Worm (Caenorhabditis elegans): ENCODE results near the gene ugt-33.

The ugt-33 gene

ce11 chrV:10508855-10509254 lies 15.6 kb downstream of the ugt-33 start, which contains the start of gene C35A5.6:
Gene C35A5.6, plus strand, starts transcription at chrV:10509137.
- no peak for TF ChIP-seq ham-2 (GFP tag; optimal IDR thresholded peaks at IDR 0.05)
- no peak for TF ChIP-seq mls-2 (tag; optimal IDR thresholded peaks at IDR 0.05)
- TF ChIP-seq nhr-12 (tag; optimal IDR thresholded peaks at IDR 0.05): no peak
- no peak for TF ChIP-seq cnd-1 (tag; optimal IDR thresholded peaks at IDR 0.05)
- TF ChIP-seq elt-1 (tag; optimal IDR thresholded peaks at IDR 0.05; ENCODE audit: borderline replicate concordance, insufficient read depth): no peak
- TF ChIP-seq blmp-1 (tag; optimal IDR thresholded peaks at IDR 0.05): no peak
- TF ChIP-seq lin-32 (GFP tag; optimal IDR thresholded peaks at IDR 0.05): no peak
- no peak for TF ChIP-seq bed-3 (GFP tag; optimal IDR thresholded peaks at IDR 0.05)
- TF ChIP-seq nhr-237 (tag; optimal IDR thresholded peaks at IDR 0.05): no peak
- no peak for TF ChIP-seq unc-120 (tag; optimal IDR thresholded peaks at IDR 0.05; ENCODE audit: poor library complexity, severe bottlenecking)
- TF ChIP-seq ztf-11 (tag; optimal IDR thresholded peaks at IDR 0.05): no peak
- TF ChIP-seq nhr-28 (tag; optimal IDR thresholded peaks at IDR 0.05): no peak
- TF ChIP-seq mep-1 (tag; optimal IDR thresholded peaks at IDR 0.05): no peak
- TF ChIP-seq nhr-2 (tag; optimal IDR thresholded peaks at IDR 0.05): no peak

DNA sequence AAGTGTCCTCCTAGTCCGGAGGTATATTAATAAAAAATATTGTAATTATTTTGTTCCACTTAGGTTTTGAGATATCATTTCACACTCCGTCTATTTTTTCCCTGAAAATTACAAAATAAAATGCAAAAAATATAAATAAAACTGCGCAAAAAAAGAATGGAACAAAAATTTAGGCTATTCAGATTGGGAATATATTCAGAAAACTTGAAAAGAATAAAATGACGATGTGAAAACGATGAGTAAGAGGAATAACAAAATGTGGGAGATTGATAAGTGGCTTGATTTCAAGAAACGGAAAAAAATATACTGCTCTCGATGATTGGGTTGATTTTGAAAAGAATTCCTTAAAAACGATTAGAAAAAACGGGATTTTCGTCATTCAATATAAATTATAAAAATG lies 21.1 kb downstream of the ugt-33 start, which contains the start of gene dmsr-8:
TSS of gene dmsr-8 (minus strand) at position 101 of the 400 bp plus-strand sequence.
- TF ChIP-seq elt-1 (tag; optimal IDR thresholded peaks at IDR 0.05; ENCODE audit: borderline replicate concordance, insufficient read depth): no peak
- no peak for TF ChIP-seq M03D4.4 (tag; optimal IDR thresholded peaks at IDR 0.05)
- no peak for TF ChIP-seq blmp-1 (tag; optimal IDR thresholded peaks at IDR 0.05)
- TF ChIP-seq mab-5 (tag; optimal IDR thresholded peaks at IDR 0.05): no peak
- no peak for TF ChIP-seq unc-39 (tag; optimal IDR thresholded peaks at IDR 0.05)
- TF ChIP-seq ham-2 (GFP tag; optimal IDR thresholded peaks at IDR 0.05): no peak
- TF ChIP-seq sem-2 (GFP tag; optimal IDR thresholded peaks at IDR 0.05): no peak

DNA sequence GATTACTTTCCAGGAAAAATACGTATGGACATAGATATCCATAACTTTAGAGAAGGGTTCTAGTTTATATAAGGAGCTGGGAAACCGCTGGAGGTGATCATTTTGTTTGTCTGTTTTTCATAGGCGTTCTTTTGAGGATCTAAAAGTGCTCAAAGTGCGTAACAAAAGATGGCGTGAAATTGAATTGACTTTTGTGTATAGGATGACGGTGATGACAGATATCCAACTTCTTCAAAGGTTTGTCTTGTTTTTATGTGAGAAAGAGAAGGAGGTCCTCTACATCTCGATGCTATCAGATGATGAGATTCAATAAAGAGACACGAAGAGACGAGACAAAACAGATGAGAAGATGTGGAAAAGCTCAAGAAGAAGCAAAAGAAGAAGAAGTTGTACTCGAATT lies 23.5 kb downstream of the ugt-33 start:
- TF ChIP-seq nhr-76 (tag; optimal IDR thresholded peaks at IDR 0.05): no peak
- peak; percentile 48 for TF ChIP-seq ces-1 (GFP tag; optimal IDR thresholded peaks at IDR 0.05)

ce11 chrV:10525902-10526301 lies 32.7 kb downstream of the ugt-33 start, which contains the start of the genes C35A5.8 and hda-11:
Gene C35A5.8, minus strand, starts transcription at chrV:10525908.
Gene hda-11, plus strand, starts transcription at chrV:10526184.
- peak; percentile 25 for TF ChIP-seq lsy-2 (tag; optimal IDR thresholded peaks at IDR 0.05)
- TF ChIP-seq mep-1 (tag; optimal IDR thresholded peaks at IDR 0.05): peak; percentile 2
- TF ChIP-seq unc-120 (tag; optimal IDR thresholded peaks at IDR 0.05; ENCODE audit: poor library complexity, severe bottlenecking): peak; percentile 46
- no peak for TF ChIP-seq nhr-76 (tag; optimal IDR thresholded peaks at IDR 0.05)

ce11 chrV:10528500-10528899 lies 35.3 kb downstream of the ugt-33 start, which contains the start of gene F25D1.3:
Gene F25D1.3, plus strand, starts transcription at chrV:10528724.
- no peak for TF ChIP-seq ceh-83 (GFP tag; optimal IDR thresholded peaks at IDR 0.05)
- no peak for TF ChIP-seq mep-1 (tag; optimal IDR thresholded peaks at IDR 0.05)
- no peak for TF ChIP-seq unc-62 (GFP tag; optimal IDR thresholded peaks at IDR 0.05)
- TF ChIP-seq blmp-1 (tag; optimal IDR thresholded peaks at IDR 0.05): no peak
- TF ChIP-seq elt-3 (tag; optimal IDR thresholded peaks at IDR 0.05): no peak
- TF ChIP-seq flh-1 (GFP tag; optimal IDR thresholded peaks at IDR 0.05): no peak
- no peak for TF ChIP-seq tbx-8 (GFP tag; optimal IDR thresholded peaks at IDR 0.05)
- TF ChIP-seq unc-120 (tag; optimal IDR thresholded peaks at IDR 0.05; ENCODE audit: poor library complexity, severe bottlenecking): no peak
- TF ChIP-seq ztf-11 (tag; optimal IDR thresholded peaks at IDR 0.05): no peak
- TF ChIP-seq ham-2 (GFP tag; optimal IDR thresholded peaks at IDR 0.05): no peak

DNA sequence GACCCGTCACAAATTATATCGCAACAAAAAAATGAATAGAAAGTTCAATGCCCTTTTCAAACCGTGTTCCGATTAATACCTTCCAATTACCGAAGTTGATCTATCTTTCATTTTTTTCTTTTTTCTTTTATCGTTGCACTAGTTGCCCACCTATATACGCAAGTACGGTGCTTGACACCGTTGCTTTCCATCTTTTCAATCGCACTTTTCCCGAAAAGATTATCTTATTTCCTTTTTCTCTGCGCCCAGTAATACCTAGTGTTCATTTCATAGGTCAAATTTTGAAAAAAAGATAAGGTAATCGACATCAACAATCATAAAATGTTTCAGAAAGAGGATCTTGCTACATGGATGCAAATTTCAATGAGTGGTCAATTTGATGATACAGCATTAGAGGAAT lies 36.4 kb downstream of the ugt-33 start:
- TF ChIP-seq nhr-12 (tag; optimal IDR thresholded peaks at IDR 0.05): no peak
- TF ChIP-seq nhr-76 (tag; optimal IDR thresholded peaks at IDR 0.05): no peak
- no peak for TF ChIP-seq unc-62 (GFP tag; optimal IDR thresholded peaks at IDR 0.05)
- TF ChIP-seq pha-4 (tag; optimal IDR thresholded peaks at IDR 0.05): no peak
- no peak for TF ChIP-seq bed-3 (GFP tag; optimal IDR thresholded peaks at IDR 0.05)
- TF ChIP-seq ces-1 (GFP tag; optimal IDR thresholded peaks at IDR 0.05): no peak
- no peak for TF ChIP-seq ceh-43 (GFP tag; optimal IDR thresholded peaks at IDR 0.05)

Data from whole organism, mixed stage, embryonic.